Fruit fly (Drosophila melanogaster): ENCODE results near the gene C3G.

Gene C3G

dm6 chrX:6770924-6771323, 32.5 kb downstream of the C3G start, which contains the start of gene Coq7 (continued):
- TF ChIP-seq chm (GFP tag; IDR thresholded peaks at IDR 0.05) (peak; percentile 87), salm (tag; optimal IDR thresholded peaks at IDR 0.05) (peak; percentile 58), kah (GFP tag; optimal IDR thresholded peaks at IDR 0.05) (peak; percentile 57), sug (tag; optimal IDR thresholded peaks at IDR 0.05) (no peak), CG9876 (GFP tag; optimal IDR thresholded peaks at IDR 0.05) (no peak), HLH4C (GFP tag; IDR thresholded peaks at IDR 0.05; ENCODE audit: partially characterized antibody) (peak; percentile 93), CG14710 (tag; optimal IDR thresholded peaks at IDR 0.05) (peak; percentile 91), HLH3B (GFP tag; IDR thresholded peaks at IDR 0.05) (peak; percentile 87), CG3163 (GFP tag; optimal IDR thresholded peaks at IDR 0.05) (no peak), Med (GFP tag) (peak; percentile 91), E2f1 (GFP tag; IDR thresholded peaks at IDR 0.05) (peak; percentile 89), tio (GFP tag; optimal IDR thresholded peaks at IDR 0.05) (no peak), ara (GFP tag; IDR thresholded peaks at IDR 0.05) (peak; percentile 92), CG11504 (tag; optimal IDR thresholded peaks at IDR 0.05) (no peak), CG17186 (GFP tag; optimal IDR thresholded peaks at IDR 0.05) (peak; percentile 91), jigr1 (GFP tag; IDR thresholded peaks at IDR 0.05) (peak; percentile 84; the same call in 2 of the 3 replicates), CG15696 (tag; optimal IDR thresholded peaks at IDR 0.05) (peak; percentile 85), CG10209 (GFP tag; optimal IDR thresholded peaks at IDR 0.05) (no peak), Doc3 (GFP tag; IDR thresholded peaks at IDR 0.05; ENCODE audit: partially characterized antibody) (peak; percentile 99), repo (GFP tag; optimal IDR thresholded peaks at IDR 0.05) (no peak), CG10959 (GFP tag; IDR thresholded peaks at IDR 0.05) (peak; percentile 90), twi (tag; optimal IDR thresholded peaks at IDR 0.05) (peak; percentile 81), CHES-1-like (GFP tag; optimal IDR thresholded peaks at IDR 0.05) (peak; percentile 5), Tbp (GFP tag; optimal IDR thresholded peaks at IDR 0.05) (no peak), chinmo (GFP tag; IDR thresholded peaks at IDR 0.05; ENCODE audit: partially characterized antibody) (peak; percentile 94), dmrt99B (tag; optimal IDR thresholded peaks at IDR 0.05) (no peak), CG5953 (GFP tag; IDR thresholded peaks at IDR 0.05) (peak; percentile 81), CG10979 (tag; optimal IDR thresholded peaks at IDR 0.05) (peak; percentile 83), usp (GFP tag; optimal IDR thresholded peaks at IDR 0.05) (no peak), Awh (GFP tag; IDR thresholded peaks at IDR 0.05) (peak; percentile 76), CG30020 (tag; optimal IDR thresholded peaks at IDR 0.05) (peak; percentile 78), Jarid2 (GFP tag; optimal IDR thresholded peaks at IDR 0.05) (no peak), Dek (tag; optimal IDR thresholded peaks at IDR 0.05) (no peak), br (optimal IDR thresholded peaks at IDR 0.05) (no peak), unpg (GFP tag; optimal IDR thresholded peaks at IDR 0.05) (no peak), CG11723 (GFP tag; optimal IDR thresholded peaks at IDR 0.05) (no peak), Deaf1 (tag; optimal IDR thresholded peaks at IDR 0.05) (no peak), stc (GFP tag; IDR thresholded peaks at IDR 0.05) (peak; percentile 91), psq (GFP tag; optimal IDR thresholded peaks at IDR 0.05) (no peak), croc (GFP tag; conservative IDR thresholded peaks at IDR 0.05) (peak; percentile 86), CG4404 (GFP tag; IDR thresholded peaks at IDR 0.05) (peak; percentile 91), CG6854 (GFP tag; optimal IDR thresholded peaks at IDR 0.05) (peak; percentile 58), zen2 (GFP tag; IDR thresholded peaks at IDR 0.05; ENCODE audit: partially characterized antibody) (peak; percentile 97), ems (GFP tag; optimal IDR thresholded peaks at IDR 0.05) (peak; percentile 78), fu2 (GFP tag; optimal IDR thresholded peaks at IDR 0.05) (no peak), CG3407 (GFP tag; optimal IDR thresholded peaks at IDR 0.05) (peak; percentile 78), E2f2 (GFP tag; IDR thresholded peaks at IDR 0.05) (peak; percentile 76), CG17829 (tag; optimal IDR thresholded peaks at IDR 0.05) (peak; percentile 88), Taf1 (GFP tag; IDR thresholded peaks at IDR 0.05) (peak; percentile 77), CG4282 (GFP tag; optimal IDR thresholded peaks at IDR 0.05) (no peak), Gug (GFP tag; IDR thresholded peaks at IDR 0.05) (peak; percentile 94), esg (GFP tag; conservative IDR thresholded peaks at IDR 0.05) (peak; percentile 91)

Measured in whole organism, embryonic.